Worm (Caenorhabditis elegans) whole organism, L2 larva: ENCODE data around the gene alh-1.
A peak's percentile ranks its signal among the peaks of the same experiment; 100 is the strongest.

Source experiments
- C34F6.9 ChIP-seq: fragments of 150-350 bp; optimal IDR thresholded peaks from 2 replicates; lab custom pipeline; 2014; ENCODE audit warnings: missing biosample characterization, missing genetic modification characterization
- F13H6.1 ChIP-seq: sonication (generic microtip); optimal IDR thresholded peaks from 2 replicates; lab custom pipeline; 2016; ENCODE audit warnings: missing genetic modification characterization, missing compliant biosample characterization
- R02D3.7 ChIP-seq: fragments of 150-350 bp; optimal IDR thresholded peaks from 2 replicates; lab custom pipeline; 2014; ENCODE audit warnings: missing biosample characterization, missing genetic modification characterization
- Y55F3AM.14 ChIP-seq: fragments of 200-800 bp; sonication (Bioruptor generic); optimal IDR thresholded peaks from 2 replicates; lab custom pipeline; 2018; ENCODE audit warnings: mild to moderate bottlenecking, missing genetic modification characterization, missing compliant biosample characterization
- ZK546.5 ChIP-seq: sonication (generic microtip); optimal IDR thresholded peaks from 2 replicates; lab custom pipeline; 2017; ENCODE audit warnings: missing biosample characterization, missing genetic modification characterization
- alr-1 ChIP-seq: fragments of 150-350 bp; optimal IDR thresholded peaks from 2 replicates; lab custom pipeline; 2014; ENCODE audit warnings: missing biosample characterization, missing genetic modification characterization
- aly-2 ChIP-seq: fragments of 150-350 bp; optimal IDR thresholded peaks from 2 replicates; lab custom pipeline; 2014; ENCODE audit warnings: missing biosample characterization, missing genetic modification characterization
- blmp-1 ChIP-seq: sonication (generic microtip); optimal IDR thresholded peaks from 2 replicates; lab custom pipeline; 2017; ENCODE audit warnings: missing genetic modification characterization, mild to moderate bottlenecking, missing compliant biosample characterization, antibody characterized with exemption, moderate library complexity; ENCODE audit not compliant: insufficient read depth
- ceh-16 ChIP-seq: fragments of 150-350 bp; optimal IDR thresholded peaks from 2 replicates; lab custom pipeline; 2014; ENCODE audit warnings: missing biosample characterization, missing genetic modification characterization
- ceh-82 ChIP-seq: fragments of 150-350 bp; optimal IDR thresholded peaks from 2 replicates; lab custom pipeline; 2014; ENCODE audit warnings: missing biosample characterization, missing genetic modification characterization
- crh-2 ChIP-seq: sonication (generic microtip); optimal IDR thresholded peaks from 2 replicates; lab custom pipeline; 2017; ENCODE audit warnings: missing biosample characterization, missing genetic modification characterization
- egl-27 ChIP-seq: sonication (generic microtip); optimal IDR thresholded peaks from 3 replicates; lab custom pipeline; 2017; ENCODE audit warnings: missing biosample characterization, missing genetic modification reagents, missing genetic modification characterization
- elt-3 ChIP-seq: sonication (generic microtip); optimal IDR thresholded peaks from 2 replicates; lab custom pipeline; 2017; ENCODE audit warnings: missing biosample characterization, missing genetic modification characterization
- fos-1 ChIP-seq: fragments of 150-350 bp; optimal IDR thresholded peaks from 2 replicates; lab custom pipeline; 2014; ENCODE audit warnings: missing biosample characterization, missing genetic modification characterization
- gmeb-1 ChIP-seq: fragments of 150-350 bp; optimal IDR thresholded peaks from 2 replicates; lab custom pipeline; 2014; ENCODE audit warnings: missing biosample characterization, missing genetic modification characterization
- lin-11 ChIP-seq: fragments of 150-350 bp; sonication (generic microtip); optimal IDR thresholded peaks from 2 replicates; lab custom pipeline; 2014; ENCODE audit warnings: missing biosample characterization, missing genetic modification characterization, inconsistent platforms, mixed read lengths
- lin-13 ChIP-seq: fragments of 150-350 bp; optimal IDR thresholded peaks from 2 replicates; lab custom pipeline; 2014; ENCODE audit warnings: missing biosample characterization, missing genetic modification reagents, missing genetic modification characterization
- lin-39 ChIP-seq: fragments of 150-350 bp; optimal IDR thresholded peaks from 2 replicates; lab custom pipeline; 2014; ENCODE audit warnings: missing biosample characterization, missing genetic modification reagents, missing genetic modification characterization
- lsy-2 ChIP-seq, 2 experiments: fragments of 150-350 bp in 1 of 2; sonication (generic microtip) in 1 of 2; optimal IDR thresholded peaks; 2 replicates each; lab custom pipeline; 2014 to 2017; ENCODE audit warnings: missing biosample characterization in 2 of 2, missing genetic modification characterization in 2 of 2
- mab-5 ChIP-seq: fragments of 150-350 bp; optimal IDR thresholded peaks from 2 replicates; lab custom pipeline; 2014; ENCODE audit warnings: missing biosample characterization, missing genetic modification characterization
- mbf-1 ChIP-seq: sonication (generic microtip); optimal IDR thresholded peaks from 2 replicates; lab custom pipeline; 2017; ENCODE audit warnings: missing biosample characterization, missing genetic modification characterization
- mdl-1 ChIP-seq, 2 experiments: fragments of 150-350 bp in 1 of 2; sonication (generic microtip) in 1 of 2; optimal IDR thresholded peaks; 2 replicates each; lab custom pipeline; 2017; ENCODE audit warnings: missing biosample characterization in 2 of 2, missing genetic modification characterization in 2 of 2
- nhr-12 ChIP-seq: fragments of 150-350 bp; optimal IDR thresholded peaks from 2 replicates; lab custom pipeline; 2014; ENCODE audit warnings: missing biosample characterization, missing genetic modification characterization
- nhr-129 ChIP-seq: fragments of 150-350 bp; optimal IDR thresholded peaks from 2 replicates; lab custom pipeline; 2014; ENCODE audit warnings: missing biosample characterization, missing genetic modification characterization
- nhr-21 ChIP-seq: fragments of 150-350 bp; optimal IDR thresholded peaks from 2 replicates; lab custom pipeline; 2014; ENCODE audit warnings: missing biosample characterization, missing genetic modification characterization
- nhr-23 ChIP-seq: fragments of 150-350 bp; optimal IDR thresholded peaks from 2 replicates; lab custom pipeline; 2014; ENCODE audit warnings: missing biosample characterization, missing genetic modification reagents, missing genetic modification characterization
- nhr-237 ChIP-seq: fragments of 150-350 bp; optimal IDR thresholded peaks from 2 replicates; lab custom pipeline; 2014; ENCODE audit warnings: missing biosample characterization, missing genetic modification characterization
- nhr-25 ChIP-seq: fragments of 150-350 bp; sonication (generic microtip); optimal IDR thresholded peaks from 3 replicates; lab custom pipeline; 2014; ENCODE audit warnings: missing biosample characterization, missing genetic modification characterization
- nhr-6 ChIP-seq: fragments of 150-350 bp; optimal IDR thresholded peaks from 2 replicates; lab custom pipeline; 2014; ENCODE audit warnings: missing biosample characterization, missing genetic modification characterization
- nhr-77 ChIP-seq: fragments of 150-350 bp; optimal IDR thresholded peaks from 2 replicates; lab custom pipeline; 2014; ENCODE audit warnings: missing biosample characterization, missing genetic modification characterization
- sma-9 ChIP-seq, 2 experiments: fragments of 150-350 bp in 1 of 2; sonication (generic microtip) in 1 of 2; optimal IDR thresholded peaks; 2 replicates each; lab custom pipeline; 2014 to 2016; ENCODE audit warnings: missing genetic modification characterization in 2 of 2, mild to moderate bottlenecking in 1 of 2, missing biosample characterization in 1 of 2, missing compliant biosample characterization in 1 of 2, missing genetic modification reagents in 1 of 2, moderate library complexity in 1 of 2
- snpc-4 ChIP-seq: fragments of 150-350 bp; optimal IDR thresholded peaks from 2 replicates; lab custom pipeline; 2014; ENCODE audit warnings: missing biosample characterization, missing genetic modification characterization
- unc-39 ChIP-seq: fragments of 150-350 bp; optimal IDR thresholded peaks from 2 replicates; lab custom pipeline; 2014; ENCODE audit warnings: missing biosample characterization, missing genetic modification characterization
- unc-55 ChIP-seq: fragments of 150-350 bp; sonication (generic microtip); optimal IDR thresholded peaks from 3 replicates; lab custom pipeline; 2014; ENCODE audit warnings: missing biosample characterization, missing genetic modification reagents, missing genetic modification characterization
- unc-62 ChIP-seq: fragments of 150-350 bp; optimal IDR thresholded peaks from 2 replicates; lab custom pipeline; 2014; ENCODE audit warnings: missing biosample characterization, missing genetic modification reagents, missing genetic modification characterization
- ztf-1 ChIP-seq: fragments of 200-800 bp; sonication (Bioruptor generic); conservative IDR thresholded peaks from 2 replicates; pipeline ENCODE4 v1.3.6; 2022; ENCODE audit warnings: missing genetic modification characterization, missing compliant biosample characterization
- ztf-11 ChIP-seq: sonication (generic microtip); optimal IDR thresholded peaks from 2 replicates; lab custom pipeline; 2017; ENCODE audit warnings: missing biosample characterization, missing genetic modification characterization
- ztf-4 ChIP-seq: fragments of 150-350 bp; optimal IDR thresholded peaks from 2 replicates; lab custom pipeline; 2014; ENCODE audit warnings: missing biosample characterization, missing genetic modification characterization

alh-1 gene

DNA sequence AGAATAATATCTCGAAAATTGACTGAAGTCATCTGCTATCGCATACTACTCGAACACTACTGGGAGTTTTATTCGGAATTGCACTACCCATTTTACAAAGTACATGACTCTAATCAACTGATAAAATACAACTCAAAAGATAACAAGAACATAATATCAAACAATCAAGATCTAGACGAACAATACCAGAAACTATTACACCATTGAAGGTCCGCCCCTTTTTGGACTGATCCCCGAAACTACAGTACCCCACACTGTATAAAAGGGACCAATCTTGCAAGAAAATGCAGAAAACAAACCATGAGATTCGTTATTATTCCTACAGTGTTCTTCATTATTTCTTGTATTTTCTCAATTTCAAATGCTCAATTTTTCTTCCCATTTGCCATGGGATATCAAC lies 16.9 kb downstream of the alh-1 start, which contains the start of gene F54D8.10:
F54D8.10 (plus strand) TSS at position 301 of the 400 bp plus-strand sequence.
- TF ChIP-seq egl-27 (tag; lab: Kevin White, UChicago), result no peak
- TF ChIP-seq unc-39 (tag; lab: Kevin White, UChicago), result no peak
- no peak for TF ChIP-seq nhr-6
- no peak for TF ChIP-seq mab-5 (tag; lab: Kevin White, UChicago)
- TF ChIP-seq lin-13, result no peak
- TF ChIP-seq nhr-129 (tag; lab: Kevin White, UChicago), result no peak
- no peak for TF ChIP-seq mdl-1 (tag; optimal IDR thresholded peaks at IDR 0.05; lab: Kevin White, UChicago)
- TF ChIP-seq crh-2 (tag; lab: Kevin White, UChicago), result no peak
- no peak for TF ChIP-seq lin-39 (tag; lab: Kevin White, UChicago)
- TF ChIP-seq ceh-82 (tag; lab: Kevin White, UChicago), result no peak
- TF ChIP-seq mbf-1, result no peak

DNA sequence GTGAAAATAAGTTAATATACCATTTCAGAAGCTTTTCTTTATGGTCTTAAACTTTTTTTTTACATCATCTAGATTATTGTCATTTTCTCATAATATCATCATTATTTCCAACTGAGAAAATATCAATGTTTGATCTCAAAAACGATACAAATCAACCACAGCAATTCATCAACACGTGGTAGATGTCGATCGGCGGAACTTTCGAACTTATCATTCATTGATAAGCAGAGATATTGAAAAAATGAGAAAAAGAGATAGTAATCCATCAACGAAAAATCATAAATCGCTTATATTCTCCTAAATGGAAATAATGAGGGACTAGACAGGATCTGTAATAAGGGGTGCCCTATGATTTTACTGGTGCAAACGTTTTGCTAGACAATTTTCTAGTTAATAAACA lies 19.2 kb downstream of the alh-1 start:
- TF ChIP-seq unc-55 (no peak), ZK546.5 (tag; lab: Kevin White, UChicago) (no peak), F13H6.1 (no peak), ceh-82 (tag; lab: Kevin White, UChicago) (no peak), mbf-1 (no peak), mdl-1 (tag; optimal IDR thresholded peaks at IDR 0.05; lab: Kevin White, UChicago) (peak in 1 of 2 experiments; percentile 33), fos-1 (tag; lab: Kevin White, UChicago) (peak; percentile 17), gmeb-1 (tag; lab: Kevin White, UChicago) (no peak), lin-11 (tag; lab: Kevin White, UChicago) (no peak), crh-2 (tag; lab: Kevin White, UChicago) (peak; percentile 5), nhr-21 (peak; percentile 82), blmp-1 (tag; lab: Kevin White, UChicago) (peak; percentile 46), sma-9 (GFP tag; optimal IDR thresholded peaks at IDR 0.05; lab: Kevin White, UChicago) (peak; percentile 94), sma-9 (tag; optimal IDR thresholded peaks at IDR 0.05; lab: Kevin White, UChicago) (no peak), nhr-237 (tag; lab: Kevin White, UChicago) (no peak), nhr-77 (tag; lab: Kevin White, UChicago) (no peak), snpc-4 (tag; lab: Kevin White, UChicago) (no peak), unc-39 (tag; lab: Kevin White, UChicago) (no peak), lin-13 (no peak), mab-5 (tag; lab: Kevin White, UChicago) (no peak), lsy-2 (tag; optimal IDR thresholded peaks at IDR 0.05; lab: Kevin White, UChicago) (peak in 1 of 2 experiments; percentile 1), nhr-23 (tag; lab: Kevin White, UChicago) (no peak), nhr-129 (tag; lab: Kevin White, UChicago) (no peak)

DNA sequence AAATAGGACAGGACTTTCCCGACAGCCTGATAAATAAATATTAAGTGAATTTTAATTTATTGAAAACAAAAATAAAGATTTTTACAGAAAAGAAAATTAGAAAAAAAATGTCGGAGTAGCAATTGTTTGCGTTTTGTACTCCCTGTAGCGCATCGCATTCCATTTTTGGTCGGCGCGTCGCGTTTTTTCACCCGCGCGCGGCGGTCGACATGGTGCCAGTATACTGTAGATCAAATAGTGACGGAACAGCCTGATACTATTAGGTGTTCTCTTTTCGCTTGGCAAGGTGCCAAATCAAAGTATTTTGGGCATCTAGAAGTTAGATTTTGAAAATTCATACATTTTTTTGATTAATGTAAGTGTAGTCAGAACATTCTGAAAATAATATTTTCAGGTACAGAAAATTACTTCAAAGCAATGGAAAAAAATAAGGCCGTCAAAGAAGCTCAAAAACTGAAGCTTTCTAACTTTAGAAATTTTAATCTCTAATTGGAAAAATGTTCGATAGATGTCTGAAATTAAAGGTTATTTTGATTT lies 21.2 kb downstream of the alh-1 start:
- TF ChIP-seq mbf-1 (no peak), ztf-4 (tag; lab: Kevin White, UChicago) (no peak), R02D3.7 (tag; lab: Kevin White, UChicago) (no peak), aly-2 (no peak), nhr-25 (tag; lab: Kevin White, UChicago) (no peak), C34F6.9 (tag; lab: Kevin White, UChicago) (no peak), ZK546.5 (tag; lab: Kevin White, UChicago) (no peak), nhr-12 (no peak), nhr-23 (tag; lab: Kevin White, UChicago) (no peak), nhr-6 (no peak), unc-62 (no peak), sma-9 (GFP tag; optimal IDR thresholded peaks at IDR 0.05; lab: Kevin White, UChicago) (no peak), sma-9 (tag; optimal IDR thresholded peaks at IDR 0.05; lab: Kevin White, UChicago) (no peak), mdl-1 (tag; optimal IDR thresholded peaks at IDR 0.05; lab: Kevin White, UChicago) (no peak), unc-55 (no peak), ceh-82 (tag; lab: Kevin White, UChicago) (no peak), lin-39 (tag; lab: Kevin White, UChicago) (no peak), ztf-1 (GFP tag; lab: Robert Waterston, UW) (no peak), lsy-2 (tag; optimal IDR thresholded peaks at IDR 0.05; lab: Kevin White, UChicago) (no peak), crh-2 (tag; lab: Kevin White, UChicago) (no peak)

DNA sequence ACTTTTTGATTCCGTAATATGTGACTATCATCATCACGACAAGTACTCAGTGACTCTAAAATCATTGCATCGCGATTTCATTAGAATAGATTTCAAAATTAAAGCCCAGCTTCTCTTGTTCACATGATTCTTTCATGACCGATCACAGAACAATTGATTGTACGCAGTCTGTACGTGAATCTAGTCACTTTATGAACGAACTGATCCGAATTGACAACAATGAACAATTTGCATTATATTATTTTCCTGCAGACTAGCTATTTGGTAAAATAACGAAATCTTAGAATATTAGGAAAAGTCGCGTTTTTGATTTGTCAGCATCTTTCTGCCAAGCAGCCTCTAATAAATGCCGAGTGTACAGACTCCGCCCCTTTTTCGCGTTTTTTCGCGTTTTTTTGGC lies 21.9 kb downstream of the alh-1 start:
- TF ChIP-seq mbf-1 (no peak), elt-3 (tag; lab: Kevin White, UChicago) (no peak), blmp-1 (tag; lab: Kevin White, UChicago) (no peak), ztf-11 (no peak), ceh-16 (tag; lab: Kevin White, UChicago) (no peak), ZK546.5 (tag; lab: Kevin White, UChicago) (no peak), sma-9 (GFP tag; optimal IDR thresholded peaks at IDR 0.05; lab: Kevin White, UChicago) (no peak), sma-9 (tag; optimal IDR thresholded peaks at IDR 0.05; lab: Kevin White, UChicago) (no peak), alr-1 (tag; lab: Kevin White, UChicago) (no peak), nhr-129 (tag; lab: Kevin White, UChicago) (no peak), mab-5 (tag; lab: Kevin White, UChicago) (no peak), Y55F3AM.14 (no peak)
- TF ChIP-seq, all 48 proteins: peak for 0
